Worm (Caenorhabditis elegans) whole organism, early embryonic: ENCODE data around the gene C06C3.3.

ENCODE experiments used
- B0310.2 ChIP-seq: sonication (generic microtip); optimal IDR thresholded peaks from 2 replicates; lab custom pipeline; 2016; ENCODE audit warnings: mild to moderate bottlenecking, missing genetic modification characterization, missing compliant biosample characterization
- F13C5.2 ChIP-seq: sonication (generic microtip); optimal IDR thresholded peaks from 2 replicates; lab custom pipeline; 2017; ENCODE audit warnings: mild to moderate bottlenecking, missing genetic modification characterization, inconsistent platforms, missing compliant biosample characterization
- aly-1 ChIP-seq: sonication (generic microtip); optimal IDR thresholded peaks from 2 replicates; lab custom pipeline; 2016; ENCODE audit warnings: missing genetic modification characterization, missing compliant biosample characterization
- ama-1 ChIP-seq: fragments of 150-350 bp; optimal IDR thresholded peaks from 2 replicates; lab custom pipeline; 2014
- ceh-13 ChIP-seq: fragments of 200-800 bp; sonication (Bioruptor generic); optimal IDR thresholded peaks from 2 replicates; lab custom pipeline; 2018; ENCODE audit warnings: mild to moderate bottlenecking, missing genetic modification characterization, missing compliant biosample characterization
- ceh-36 ChIP-seq: sonication (generic microtip); optimal IDR thresholded peaks from 2 replicates; lab custom pipeline; 2016; ENCODE audit warnings: missing genetic modification characterization, inconsistent platforms, missing compliant biosample characterization
- ets-7 ChIP-seq: sonication (generic microtip); optimal IDR thresholded peaks from 2 replicates; lab custom pipeline; 2016; ENCODE audit warnings: missing genotype, missing genetic modification characterization, missing compliant biosample characterization
- flt-1 ChIP-seq: fragments of 200-800 bp; sonication (Bioruptor generic); IDR thresholded peaks from 2 replicates; pipeline ENCODE4 v1.3.6; 2022; ENCODE audit warnings: missing genetic modification characterization, missing compliant biosample characterization
- hmbx-1 ChIP-seq: sonication (generic microtip); optimal IDR thresholded peaks from 2 replicates; lab custom pipeline; 2016; ENCODE audit warnings: mild to moderate bottlenecking, missing genetic modification characterization, missing compliant biosample characterization
- hmg-4 ChIP-seq: fragments of 200-800 bp; sonication (Bioruptor generic); optimal IDR thresholded peaks from 2 replicates; lab custom pipeline; 2018; ENCODE audit warnings: mild to moderate bottlenecking, missing genetic modification characterization, missing compliant biosample characterization
- hnd-1 ChIP-seq: sonication (generic microtip); optimal IDR thresholded peaks from 2 replicates; lab custom pipeline; 2016; ENCODE audit warnings: missing genetic modification characterization, missing compliant biosample characterization
- pes-1 ChIP-seq: fragments of 200-800 bp; sonication (Bioruptor generic); IDR thresholded peaks from 2 replicates; pipeline ENCODE4 v1.3.6; 2022; ENCODE audit warnings: missing genetic modification reagents, missing genetic modification characterization, missing compliant biosample characterization
- scrt-1 ChIP-seq: fragments of 200-800 bp; sonication (Bioruptor generic); IDR thresholded peaks from 2 replicates; pipeline ENCODE4 v1.3.6; 2022; ENCODE audit warnings: missing genetic modification characterization, missing compliant biosample characterization
- sea-1 ChIP-seq: fragments of 200-800 bp; sonication (Bioruptor generic); conservative IDR thresholded peaks from 2 replicates; pipeline ENCODE4 v1.3.6; 2022; ENCODE audit warnings: missing genetic modification characterization, missing compliant biosample characterization
- tbx-11 ChIP-seq: fragments of 200-800 bp; sonication (Bioruptor generic); IDR thresholded peaks from 2 replicates; pipeline ENCODE4 v1.3.6; 2022; ENCODE audit warnings: missing genetic modification characterization, missing compliant biosample characterization
- tbx-37 ChIP-seq: fragments of 200-800 bp; sonication (Bioruptor generic); conservative IDR thresholded peaks from 2 replicates; pipeline ENCODE4 v1.3.6; 2022; ENCODE audit warnings: missing genetic modification reagents, missing genetic modification characterization, missing compliant biosample characterization
- tra-4 ChIP-seq: sonication (generic microtip); optimal IDR thresholded peaks from 2 replicates; lab custom pipeline; 2017; ENCODE audit warnings: missing genetic modification characterization, missing compliant biosample characterization

C06C3.3 gene

ce11 chrII:9397496-9397895, 25.2 kb upstream of the C06C3.3 start, which contains the start of gene Y51B9A.9:
TSS of gene Y51B9A.9 (minus strand) at chrII:9397596.
- TF ChIP-seq tra-4 (tag; lab: Kevin White, UChicago) (no peak), ceh-36 (tag; lab: Kevin White, UChicago) (no peak), ceh-13 (no peak), F13C5.2 (tag; lab: Kevin White, UChicago) (no peak), flt-1 (no peak), pes-1 (GFP tag; lab: Robert Waterston, UW) (no peak), B0310.2 (tag; lab: Kevin White, UChicago) (no peak), hnd-1 (tag; lab: Kevin White, UChicago) (no peak), aly-1 (tag; lab: Kevin White, UChicago) (no peak), hmbx-1 (tag; lab: Kevin White, UChicago) (no peak)

- TF ChIP-seq F13C5.2 (tag; lab: Kevin White, UChicago) (no peak), pes-1 (GFP tag; lab: Robert Waterston, UW) (no peak), hmbx-1 (tag; lab: Kevin White, UChicago) (no peak), flt-1 (no peak), sea-1 (GFP tag; lab: Robert Waterston, UW) (no peak), ets-7 (tag; lab: Kevin White, UChicago) (no peak), ama-1 (lab: Kevin White, UChicago) (no peak), B0310.2 (tag; lab: Kevin White, UChicago) (no peak), scrt-1 (GFP tag; lab: Robert Waterston, UW) (no peak), aly-1 (tag; lab: Kevin White, UChicago) (no peak), tbx-11 (GFP tag; lab: Robert Waterston, UW) (no peak), tra-4 (tag; lab: Kevin White, UChicago) (no peak), tbx-37 (no peak), ceh-36 (tag; lab: Kevin White, UChicago) (no peak), hnd-1 (tag; lab: Kevin White, UChicago) (no peak), hmg-4 (GFP tag; lab: Kevin White, UChicago) (no peak)
Measured at ce11 chrII:9392724-9393123, 20.4 kb upstream of the C06C3.3 start, which contains the start of gene lido-17. TSS of gene lido-17 (minus strand) at chrII:9392824.

- TF ChIP-seq tbx-37 = no peak
- no peak for TF ChIP-seq tra-4 (tag; lab: Kevin White, UChicago)
- no peak for TF ChIP-seq flt-1
Measured at ce11 chrII:9385241-9385640, 12.9 kb upstream of the C06C3.3 start, which contains the start of gene C06C3.7. TSS of gene C06C3.7 (plus strand) at chrII:9385541.

- TF ChIP-seq ceh-13 (no peak), F13C5.2 (tag; lab: Kevin White, UChicago) (no peak), sea-1 (GFP tag; lab: Robert Waterston, UW) (no peak), ceh-36 (tag; lab: Kevin White, UChicago) (no peak)
Measured at ce11 chrII:9379796-9380195, 7.5 kb upstream of the C06C3.3 start, which contains the start of gene srh-48. TSS of gene srh-48 (plus strand) at chrII:9380096.

ce11 chrII:9378174-9378573, 5.9 kb upstream of the C06C3.3 start:
- TF ChIP-seq F13C5.2 (tag; lab: Kevin White, UChicago) (no peak), tbx-11 (GFP tag; lab: Robert Waterston, UW) (no peak), hnd-1 (tag; lab: Kevin White, UChicago) (no peak), ets-7 (tag; lab: Kevin White, UChicago) (no peak), ama-1 (lab: Kevin White, UChicago) (no peak), hmbx-1 (tag; lab: Kevin White, UChicago) (no peak), tbx-37 (no peak), flt-1 (no peak), ceh-13 (no peak), aly-1 (tag; lab: Kevin White, UChicago) (no peak), pes-1 (GFP tag; lab: Robert Waterston, UW) (no peak), tra-4 (tag; lab: Kevin White, UChicago) (no peak), scrt-1 (GFP tag; lab: Robert Waterston, UW) (no peak), B0310.2 (tag; lab: Kevin White, UChicago) (no peak)

- no peak for TF ChIP-seq B0310.2 (tag; lab: Kevin White, UChicago)
- TF ChIP-seq flt-1 = no peak
- TF ChIP-seq sea-1 (GFP tag; lab: Robert Waterston, UW) = no peak
- no peak for TF ChIP-seq hmg-4 (GFP tag; lab: Kevin White, UChicago)
Measured at ce11 chrII:9377158-9377557, 4.9 kb upstream of the C06C3.3 start, which contains the start of gene C06C3.10. TSS of gene C06C3.10 (minus strand) at chrII:9377258.

ce11 chrII:9374807-9375206, 2.5 kb upstream of the C06C3.3 start, which contains the start of gene C06C3.12:
TSS of gene C06C3.12 (plus strand) at chrII:9375107.
- TF ChIP-seq hnd-1 (tag; lab: Kevin White, UChicago) (no peak), B0310.2 (tag; lab: Kevin White, UChicago) (no peak), tbx-11 (GFP tag; lab: Robert Waterston, UW) (no peak), ama-1 (lab: Kevin White, UChicago) (no peak), ceh-36 (tag; lab: Kevin White, UChicago) (no peak), tbx-37 (no peak), F13C5.2 (tag; lab: Kevin White, UChicago) (no peak), flt-1 (no peak), ceh-13 (no peak), hmg-4 (GFP tag; lab: Kevin White, UChicago) (no peak), ets-7 (tag; lab: Kevin White, UChicago) (no peak), hmbx-1 (tag; lab: Kevin White, UChicago) (no peak), tra-4 (tag; lab: Kevin White, UChicago) (no peak), aly-1 (tag; lab: Kevin White, UChicago) (no peak), scrt-1 (GFP tag; lab: Robert Waterston, UW) (no peak), pes-1 (GFP tag; lab: Robert Waterston, UW) (no peak), sea-1 (GFP tag; lab: Robert Waterston, UW) (no peak)
